Worm (Caenorhabditis elegans) whole organism, L4 larva: ENCODE measurements around the gene Y53C12A.10.
A peak's percentile ranks its signal among the peaks of the same experiment; 100 is the strongest.

Experiments
- F26F4.8 ChIP-seq: fragments of 200-800 bp; sonication (Bioruptor generic); conservative IDR thresholded peaks from 2 replicates; pipeline ENCODE4 v1.3.6; 2022; ENCODE audit warnings: missing genetic modification characterization, missing compliant biosample characterization
- F44E2.7 ChIP-seq: fragments of 200-800 bp; sonication (Bioruptor generic); IDR thresholded peaks from 2 replicates; pipeline ENCODE4 v2.1.2; 2022; ENCODE audit warnings: missing genetic modification characterization, missing compliant biosample characterization
- F49E8.2 ChIP-seq: sonication (generic microtip); optimal IDR thresholded peaks from 2 replicates; lab custom pipeline; 2016; ENCODE audit warnings: missing compliant biosample characterization, mild to moderate bottlenecking, missing genetic modification characterization, borderline replicate concordance
- R02D3.7 ChIP-seq: fragments of 150-350 bp; sonication (generic microtip); optimal IDR thresholded peaks from 3 replicates; lab custom pipeline; 2014; ENCODE audit warnings: missing biosample characterization, missing genetic modification characterization
- T26A8.4 ChIP-seq: fragments of 200-800 bp; sonication (Bioruptor generic); IDR thresholded peaks from 2 replicates; pipeline ENCODE4 v1.3.6; 2022; ENCODE audit warnings: missing genetic modification characterization, missing compliant biosample characterization
- Y105C5A.15 ChIP-seq: fragments of 200-800 bp; sonication (Bioruptor generic); IDR thresholded peaks from 2 replicates; pipeline ENCODE4 v1.3.6; 2022; ENCODE audit warnings: missing genetic modification characterization, missing compliant biosample characterization
- Y48G9A.11 ChIP-seq: fragments of 200-800 bp; sonication (Bioruptor generic); IDR thresholded peaks from 2 replicates; pipeline ENCODE4 v1.3.6; 2022; ENCODE audit warnings: missing genetic modification reagents, missing genetic modification characterization, missing compliant biosample characterization
- Y75B8A.6 ChIP-seq: fragments of 200-800 bp; sonication (Bioruptor generic); IDR thresholded peaks from 2 replicates; pipeline ENCODE4 v1.3.6; 2022; ENCODE audit warnings: missing genetic modification reagents, missing genetic modification characterization, missing compliant biosample characterization
- ZK337.2 ChIP-seq: fragments of 200-800 bp; sonication (Bioruptor generic); IDR thresholded peaks from 2 replicates; pipeline ENCODE4 v1.3.6; 2022; ENCODE audit warnings: missing genetic modification reagents, missing genetic modification characterization, missing compliant biosample characterization
- ZK546.5 ChIP-seq, 2 experiments: sonication (generic microtip); optimal IDR thresholded peaks; 2 replicates each; lab custom pipeline; 2017; ENCODE audit warnings: missing biosample characterization in 2 of 2, missing genetic modification characterization in 2 of 2
- aly-2 ChIP-seq: sonication (generic microtip); optimal IDR thresholded peaks from 2 replicates; lab custom pipeline; 2018; ENCODE audit warnings: missing biosample characterization, missing genetic modification characterization
- ceh-44 ChIP-seq: fragments of 200-800 bp; sonication (Bioruptor generic); IDR thresholded peaks from 2 replicates; pipeline ENCODE4 v1.3.6; 2022; ENCODE audit warnings: missing genetic modification reagents, missing genetic modification characterization, missing compliant biosample characterization
- ceh-82 ChIP-seq: sonication (generic microtip); optimal IDR thresholded peaks from 2 replicates; lab custom pipeline; 2017; ENCODE audit warnings: missing biosample characterization, missing genetic modification characterization
- cey-2 ChIP-seq: sonication (generic microtip); optimal IDR thresholded peaks from 3 replicates; lab custom pipeline; 2017; ENCODE audit warnings: missing genetic modification characterization, mild to moderate bottlenecking, missing compliant biosample characterization, antibody characterized with exemption, borderline replicate concordance; ENCODE audit not compliant: insufficient read depth
- ctbp-1 ChIP-seq: fragments of 200-800 bp; sonication (Bioruptor generic); IDR thresholded peaks from 2 replicates; pipeline ENCODE4 v1.3.6; 2022; ENCODE audit warnings: missing genetic modification reagents, missing genetic modification characterization, missing compliant biosample characterization
- dmd-6 ChIP-seq: fragments of 200-800 bp; sonication (Bioruptor generic); IDR thresholded peaks from 2 replicates; pipeline ENCODE4 v1.3.6; 2022; ENCODE audit warnings: missing genetic modification reagents, missing genetic modification characterization, missing compliant biosample characterization
- dmd-9 ChIP-seq: fragments of 200-800 bp; sonication (Bioruptor generic); IDR thresholded peaks from 2 replicates; pipeline ENCODE4 v1.3.6; 2022; ENCODE audit warnings: missing genetic modification reagents, missing genetic modification characterization, missing compliant biosample characterization
- duxl-1 ChIP-seq: sonication (generic microtip); optimal IDR thresholded peaks from 2 replicates; lab custom pipeline; 2016; ENCODE audit warnings: mild to moderate bottlenecking, missing genetic modification characterization, moderate library complexity, missing compliant biosample characterization; ENCODE audit not compliant: poor library complexity
- egl-43 ChIP-seq: fragments of 200-800 bp; sonication (Bioruptor generic); IDR thresholded peaks from 2 replicates; pipeline ENCODE4 v1.3.6; 2022; ENCODE audit warnings: missing genetic modification reagents, missing genetic modification characterization, missing compliant biosample characterization
- gei-8 ChIP-seq: fragments of 200-800 bp; sonication (Bioruptor generic); optimal IDR thresholded peaks from 2 replicates; lab custom pipeline; 2018; ENCODE audit warnings: mild to moderate bottlenecking, missing genetic modification characterization, missing compliant biosample characterization
- hif-1 ChIP-seq, 2 experiments: sonication (generic microtip); optimal IDR thresholded peaks; 2 replicates each; lab custom pipeline; 2016 to 2017; ENCODE audit warnings: missing compliant biosample characterization in 2 of 2, missing genetic modification characterization in 2 of 2, missing genetic modification reagents in 2 of 2, missing genotype in 2 of 2, mild to moderate bottlenecking in 1 of 2
- hmg-1.1 ChIP-seq: fragments of 200-800 bp; sonication (Bioruptor generic); IDR thresholded peaks from 2 replicates; pipeline ENCODE4 v1.3.6; 2022; ENCODE audit warnings: missing genetic modification reagents, missing genetic modification characterization, missing compliant biosample characterization
- jun-1 ChIP-seq: fragments of 150-350 bp; optimal IDR thresholded peaks from 2 replicates; lab custom pipeline; 2014; ENCODE audit warnings: missing biosample characterization, missing genetic modification reagents, missing genetic modification characterization
- lin-1 ChIP-seq: fragments of 200-800 bp; sonication (Bioruptor generic); IDR thresholded peaks from 2 replicates; pipeline ENCODE4 v1.3.6; 2022; ENCODE audit warnings: missing genetic modification reagents, missing genetic modification characterization, missing compliant biosample characterization
- lin-13 ChIP-seq: fragments of 150-350 bp; optimal IDR thresholded peaks from 2 replicates; lab custom pipeline; 2014; ENCODE audit warnings: missing biosample characterization, missing genetic modification reagents, missing genetic modification characterization
- lin-15B ChIP-seq: fragments of 150-350 bp; sonication (generic microtip); optimal IDR thresholded peaks from 3 replicates; lab custom pipeline; 2014; ENCODE audit warnings: missing biosample characterization, missing genetic modification characterization
- lin-29 ChIP-seq: fragments of 200-800 bp; sonication (Bioruptor generic); IDR thresholded peaks from 2 replicates; pipeline ENCODE4 v1.3.6; 2022; ENCODE audit warnings: missing genetic modification reagents, missing genetic modification characterization, missing compliant biosample characterization
- lin-38 ChIP-seq: fragments of 200-800 bp; sonication (Bioruptor generic); IDR thresholded peaks from 2 replicates; pipeline ENCODE4 v1.3.6; 2022; ENCODE audit warnings: missing genetic modification reagents, missing genetic modification characterization, missing compliant biosample characterization
- lir-3 ChIP-seq: sonication (generic microtip); optimal IDR thresholded peaks from 2 replicates; lab custom pipeline; 2016; ENCODE audit warnings: mild to moderate bottlenecking, missing genetic modification characterization, missing compliant biosample characterization
- madf-5 ChIP-seq, 2 experiments: fragments of 200-800 bp; sonication (Bioruptor generic); IDR thresholded peaks; 2 replicates each; pipeline ENCODE4 v1.3.6; 2022; ENCODE audit warnings: missing compliant biosample characterization in 2 of 2, missing genetic modification characterization in 2 of 2
- madf-9 ChIP-seq: fragments of 200-800 bp; sonication (Bioruptor generic); conservative IDR thresholded peaks from 2 replicates; pipeline ENCODE4 v1.3.6; 2022; ENCODE audit warnings: missing genetic modification reagents, missing genetic modification characterization, missing compliant biosample characterization
- nhr-11 ChIP-seq: fragments of 150-350 bp; optimal IDR thresholded peaks from 2 replicates; lab custom pipeline; 2014; ENCODE audit warnings: missing biosample characterization, missing genetic modification characterization
- nhr-237 ChIP-seq: sonication (generic microtip); optimal IDR thresholded peaks from 2 replicates; lab custom pipeline; 2017; ENCODE audit warnings: missing biosample characterization, missing genetic modification characterization
- nhr-25 ChIP-seq: sonication (generic microtip); optimal IDR thresholded peaks from 2 replicates; lab custom pipeline; 2017; ENCODE audit warnings: missing genetic modification characterization, mild to moderate bottlenecking, missing compliant biosample characterization, antibody characterized with exemption, moderate library complexity, borderline replicate concordance; ENCODE audit not compliant: insufficient read depth
- nhr-41 ChIP-seq: fragments of 200-800 bp; sonication (Bioruptor generic); IDR thresholded peaks from 2 replicates; pipeline ENCODE4 v1.3.6; 2022; ENCODE audit warnings: missing genetic modification reagents, missing genetic modification characterization, missing compliant biosample characterization
- pha-4 ChIP-seq, 2 experiments: fragments of 150-350 bp in 1 of 2; fragments of 200-800 bp in 1 of 2; sonication (Bioruptor generic) in 1 of 2; IDR thresholded peaks in 1 of 2; optimal IDR thresholded peaks in 1 of 2; 2 replicates each; pipeline versions ENCODE4 v1.3.6 to Lab custom; 2014 to 2022; ENCODE audit warnings: missing genetic modification characterization in 2 of 2, missing genetic modification reagents in 2 of 2, missing biosample characterization in 1 of 2, missing compliant biosample characterization in 1 of 2
- php-3 ChIP-seq: fragments of 200-800 bp; sonication (Bioruptor generic); IDR thresholded peaks from 2 replicates; pipeline ENCODE4 v1.3.6; 2022; ENCODE audit warnings: missing genetic modification reagents, missing genetic modification characterization, missing compliant biosample characterization
- saeg-2 ChIP-seq: fragments of 200-800 bp; sonication (Bioruptor generic); IDR thresholded peaks from 2 replicates; pipeline ENCODE4 v1.3.6; 2022; ENCODE audit warnings: missing genetic modification reagents, missing genetic modification characterization, missing compliant biosample characterization
- set-16 ChIP-seq: fragments of 200-800 bp; sonication (Bioruptor generic); IDR thresholded peaks from 2 replicates; pipeline ENCODE4 v1.3.6; 2022; ENCODE audit warnings: missing genetic modification reagents, missing genetic modification characterization, missing compliant biosample characterization
- skn-1 ChIP-seq: fragments of 150-350 bp; optimal IDR thresholded peaks from 2 replicates; lab custom pipeline; 2014; ENCODE audit warnings: missing biosample characterization, missing genetic modification characterization
- snpc-1.2 ChIP-seq: fragments of 200-800 bp; sonication (Bioruptor generic); IDR thresholded peaks from 2 replicates; pipeline ENCODE4 v1.3.6; 2022; ENCODE audit warnings: missing genetic modification reagents, missing genetic modification characterization, missing compliant biosample characterization
- snpc-4 ChIP-seq: fragments of 150-350 bp; optimal IDR thresholded peaks from 2 replicates; lab custom pipeline; 2014; ENCODE audit warnings: missing biosample characterization, missing genetic modification characterization
- spr-1 ChIP-seq: sonication (generic microtip); optimal IDR thresholded peaks from 2 replicates; lab custom pipeline; 2016; ENCODE audit warnings: mild to moderate bottlenecking, missing genetic modification characterization, missing compliant biosample characterization
- spr-3 ChIP-seq: fragments of 200-800 bp; sonication (Bioruptor generic); optimal IDR thresholded peaks from 2 replicates; lab custom pipeline; 2018; ENCODE audit warnings: mild to moderate bottlenecking, missing genetic modification characterization, missing compliant biosample characterization
- tag-97 ChIP-seq: fragments of 200-800 bp; sonication (Bioruptor generic); IDR thresholded peaks from 2 replicates; pipeline ENCODE4 v1.3.6; 2022; ENCODE audit warnings: missing genetic modification characterization, missing compliant biosample characterization
- unc-62 ChIP-seq, 3 experiments: fragments of 150-350 bp in 1 of 3; sonication (generic microtip); optimal IDR thresholded peaks in 2 of 3; peaks in 1 of 3; 1 replicate in 1 of 3; 2 replicates in 2 of 3; lab custom pipeline; 2014 to 2017; ENCODE audit warnings: missing biosample characterization in 3 of 3, missing genetic modification characterization in 3 of 3, missing genetic modification reagents in 3 of 3, missing genotype in 1 of 3
- zfp-3 ChIP-seq: fragments of 200-800 bp; sonication (Bioruptor generic); conservative IDR thresholded peaks from 2 replicates; pipeline ENCODE4 v1.3.6; 2022; ENCODE audit warnings: missing genetic modification reagents, missing genetic modification characterization, missing compliant biosample characterization
- zip-11 ChIP-seq: fragments of 200-800 bp; sonication (Bioruptor generic); IDR thresholded peaks from 2 replicates; pipeline ENCODE4 v1.3.6; 2022; ENCODE audit warnings: missing genetic modification characterization, missing compliant biosample characterization
- zip-2 ChIP-seq: fragments of 150-350 bp; optimal IDR thresholded peaks from 2 replicates; lab custom pipeline; 2014; ENCODE audit warnings: missing biosample characterization, missing genetic modification characterization

Gene Y53C12A.10

ce11 chrII:9746069-9746468, 41.4 kb upstream of the Y53C12A.10 start, which contains the start of the genes Y53C12B.1 and nos-3 (continued):
- no peak for TF ChIP-seq skn-1 (tag; lab: Kevin White, UChicago)
- peak; percentile 59 for TF ChIP-seq lin-13 (GFP tag; lab: Kevin White, UChicago)
- TF ChIP-seq php-3 (GFP tag; lab: Robert Waterston, UW), result 0 out of 2 replicates have a peak, but pooled peaks have one; percentile 16
- TF ChIP-seq nhr-237 (tag; lab: Kevin White, UChicago), result no peak
- no peak for TF ChIP-seq ceh-82
- TF ChIP-seq R02D3.7, result peak; percentile 88
- no peak for TF ChIP-seq F26F4.8 (GFP tag; lab: Robert Waterston, UW)
- no peak for TF ChIP-seq snpc-4 (tag; lab: Kevin White, UChicago)
- no peak for TF ChIP-seq ctbp-1 (GFP tag; lab: Robert Waterston, UW)
- TF ChIP-seq madf-5 (GFP tag; IDR thresholded peaks at IDR 0.05; lab: Robert Waterston, UW), result no peak
- no peak for TF ChIP-seq aly-2 (tag; lab: Kevin White, UChicago)
- peak in 1 of 2 experiments; percentile 88 for TF ChIP-seq unc-62 (GFP tag; optimal IDR thresholded peaks at IDR 0.05 in 1 of 2; lab: Kevin White, UChicago)
- TF ChIP-seq unc-62 (tag; optimal IDR thresholded peaks at IDR 0.05; lab: Kevin White, UChicago), result no peak
- TF ChIP-seq hif-1 (tag; optimal IDR thresholded peaks at IDR 0.05; lab: Kevin White, UChicago), result peak in 1 of 2 experiments; percentile 45
- no peak for TF ChIP-seq lin-29 (GFP tag; lab: Robert Waterston, UW)
- TF ChIP-seq ZK337.2, result no peak
- no peak for TF ChIP-seq duxl-1 (tag; lab: Kevin White, UChicago)
- no peak for TF ChIP-seq Y48G9A.11 (GFP tag; lab: Robert Waterston, UW)
- TF ChIP-seq hmg-1.1, result peak; percentile 56
- TF ChIP-seq pha-4 (GFP tag; IDR thresholded peaks at IDR 0.05; lab: Robert Waterston, UW), result no peak
- peak; percentile 79 for TF ChIP-seq pha-4 (tag; optimal IDR thresholded peaks at IDR 0.05; lab: Kevin White, UChicago)
- TF ChIP-seq jun-1 (tag; lab: Kevin White, UChicago), result no peak
- TF ChIP-seq dmd-9 (GFP tag; lab: Robert Waterston, UW), result no peak
- no peak for TF ChIP-seq nhr-41 (GFP tag; lab: Robert Waterston, UW)
- no peak for TF ChIP-seq spr-3 (GFP tag; lab: Kevin White, UChicago)
- TF ChIP-seq tag-97 (GFP tag; lab: Robert Waterston, UW), result no peak
- TF ChIP-seq egl-43, result no peak
- no peak for TF ChIP-seq gei-8 (GFP tag; lab: Kevin White, UChicago)
- TF ChIP-seq saeg-2 (GFP tag; lab: Robert Waterston, UW), result no peak
- TF ChIP-seq lir-3 (tag; lab: Kevin White, UChicago), result no peak
- no peak for TF ChIP-seq Y105C5A.15 (GFP tag; lab: Robert Waterston, UW)
- TF ChIP-seq snpc-1.2 (GFP tag; lab: Robert Waterston, UW), result no peak
- TF ChIP-seq zfp-3, result no peak
- TF ChIP-seq F44E2.7, result no peak
- no peak for TF ChIP-seq set-16 (GFP tag; lab: Robert Waterston, UW)
- no peak for TF ChIP-seq F49E8.2 (tag; lab: Kevin White, UChicago)
- no peak for TF ChIP-seq ceh-44 (GFP tag; lab: Robert Waterston, UW)
- TF ChIP-seq lin-15B (tag; lab: Kevin White, UChicago), result no peak
- no peak for TF ChIP-seq lin-1 (GFP tag; lab: Robert Waterston, UW)
- no peak for TF ChIP-seq cey-2 (tag; lab: Kevin White, UChicago)
- TF ChIP-seq spr-1 (tag; lab: Kevin White, UChicago), result no peak
- no peak for TF ChIP-seq zip-2 (tag; lab: Kevin White, UChicago)
- peak; percentile 41 for TF ChIP-seq dmd-6 (GFP tag; lab: Robert Waterston, UW)
- TF ChIP-seq madf-9 (GFP tag; lab: Robert Waterston, UW), result no peak
- TF ChIP-seq ZK546.5 (tag; optimal IDR thresholded peaks at IDR 0.05; lab: Kevin White, UChicago), result no peak
- TF ChIP-seq nhr-25 (tag; lab: Kevin White, UChicago), result peak; percentile 85
- peak; percentile 54 for TF ChIP-seq lin-38 (GFP tag; lab: Robert Waterston, UW)
- TF ChIP-seq zip-11, result no peak
- peak; percentile 88 for TF ChIP-seq nhr-11 (tag; lab: Kevin White, UChicago)
- no peak for TF ChIP-seq Y75B8A.6
- TF ChIP-seq T26A8.4 (GFP tag; lab: Robert Waterston, UW), result peak; percentile 12; the same call in 1 of the 2 replicates
